Fruit fly (Drosophila melanogaster): ENCODE measurements around the gene CG3847.

The CG3847 gene

dm6 chrX:6339970-6340548, 6.8 kb upstream of the CG3847 start (continued):
- TF ChIP-seq Gug (GFP tag; IDR thresholded peaks at IDR 0.05) (peak; percentile 73), OdsH (GFP tag; optimal IDR thresholded peaks at IDR 0.05) (peak; percentile 45), CG10631 (GFP tag; optimal IDR thresholded peaks at IDR 0.05) (peak; percentile 50), CG1621 (tag; optimal IDR thresholded peaks at IDR 0.05) (peak; percentile 79), Hr39 (GFP tag; optimal IDR thresholded peaks at IDR 0.05) (no peak), Lpt (GFP tag; optimal IDR thresholded peaks at IDR 0.05) (peak; percentile 63), Eip78C (GFP tag) (peak; percentile 87), CG6276 (GFP tag; optimal IDR thresholded peaks at IDR 0.05) (peak; percentile 3), dsx (GFP tag; optimal IDR thresholded peaks at IDR 0.05; ENCODE audit: poor library complexity, severe bottlenecking) (peak; percentile 81), CG11902 (GFP tag; optimal IDR thresholded peaks at IDR 0.05) (no peak), CG3032 (tag; optimal IDR thresholded peaks at IDR 0.05) (peak; percentile 85), Sox102F (GFP tag; optimal IDR thresholded peaks at IDR 0.05) (no peak), CG8632 (GFP tag; optimal IDR thresholded peaks at IDR 0.05) (peak; percentile 14), lz (GFP tag; optimal IDR thresholded peaks at IDR 0.05) (no peak), eg (GFP tag; IDR thresholded peaks at IDR 0.05) (peak; percentile 83)

- peak; percentile 73 for TF ChIP-seq CG7368 (GFP tag; optimal IDR thresholded peaks at IDR 0.05)
- peak; percentile 87 for TF ChIP-seq CG8632 (GFP tag; optimal IDR thresholded peaks at IDR 0.05)
- TF ChIP-seq Lpt (GFP tag; optimal IDR thresholded peaks at IDR 0.05) = peak; percentile 65
- peak; percentile 85 for TF ChIP-seq acj6 (GFP tag; optimal IDR thresholded peaks at IDR 0.05)
- peak; percentile 66 for TF ChIP-seq CG11902 (GFP tag; optimal IDR thresholded peaks at IDR 0.05)
- TF ChIP-seq CG10631 (GFP tag; optimal IDR thresholded peaks at IDR 0.05) = peak; percentile 83
- TF ChIP-seq CG34406 (GFP tag; optimal IDR thresholded peaks at IDR 0.05) = peak; percentile 90
- peak; percentile 82 for TF ChIP-seq fd59A (GFP tag; optimal IDR thresholded peaks at IDR 0.05)
- TF ChIP-seq CG4318 (GFP tag; optimal IDR thresholded peaks at IDR 0.05) = peak; percentile 90
- TF ChIP-seq net (GFP tag; optimal IDR thresholded peaks at IDR 0.05) = peak; percentile 81
- peak; percentile 89 for TF ChIP-seq Met (GFP tag; optimal IDR thresholded peaks at IDR 0.05)
- peak; percentile 88 for TF ChIP-seq lz (GFP tag; optimal IDR thresholded peaks at IDR 0.05)
- TF ChIP-seq CG11294 (GFP tag; IDR thresholded peaks at IDR 0.05) = peak; percentile 60
- TF ChIP-seq Sox14 (GFP tag; optimal IDR thresholded peaks at IDR 0.05) = peak; percentile 81
- peak; percentile 92 for TF ChIP-seq svp (GFP tag)
- peak; percentile 66 for TF ChIP-seq CG9139 (GFP tag; optimal IDR thresholded peaks at IDR 0.05)
- TF ChIP-seq Ets21C (GFP tag; optimal IDR thresholded peaks at IDR 0.05) = peak; percentile 64
- peak; percentile 56 for TF ChIP-seq Blimp-1 (GFP tag; optimal IDR thresholded peaks at IDR 0.05)
- peak; percentile 81 to 90 for TF ChIP-seq ss (GFP tag; optimal IDR thresholded peaks at IDR 0.05)
- peak; percentile 87 for TF ChIP-seq OdsH (GFP tag; optimal IDR thresholded peaks at IDR 0.05)
- TF ChIP-seq CG1621 (tag; optimal IDR thresholded peaks at IDR 0.05) = peak; percentile 69
- peak; percentile 96 for TF ChIP-seq Eip78C (GFP tag)
- TF ChIP-seq salr (GFP tag; optimal IDR thresholded peaks at IDR 0.05) = peak; percentile 66 to 86
- peak; percentile 50 for TF ChIP-seq fkh (GFP tag; optimal IDR thresholded peaks at IDR 0.05)
- TF ChIP-seq CG3032 (tag; optimal IDR thresholded peaks at IDR 0.05) = peak; percentile 84
- peak; percentile 85 for TF ChIP-seq CG3919 (GFP tag; optimal IDR thresholded peaks at IDR 0.05)
- peak; percentile 73 for TF ChIP-seq Hr4 (GFP tag; optimal IDR thresholded peaks at IDR 0.05)
- TF ChIP-seq Hr38 (GFP tag; optimal IDR thresholded peaks at IDR 0.05) = no peak
- peak; percentile 81 for TF ChIP-seq CG6792 (GFP tag; optimal IDR thresholded peaks at IDR 0.05)
- peak; percentile 51 for TF ChIP-seq vri (GFP tag; optimal IDR thresholded peaks at IDR 0.05)
- peak; percentile 65; the same call in 2 of the 3 replicates for TF ChIP-seq eg (GFP tag; IDR thresholded peaks at IDR 0.05)
- TF ChIP-seq CG16779 (tag; optimal IDR thresholded peaks at IDR 0.05) = peak; percentile 87
- TF ChIP-seq topi (GFP tag; optimal IDR thresholded peaks at IDR 0.05) = peak; percentile 86
- TF ChIP-seq CG15336 (GFP tag; IDR thresholded peaks at IDR 0.05) = peak; percentile 86
- peak; percentile 79 for TF ChIP-seq dsx (GFP tag; optimal IDR thresholded peaks at IDR 0.05; ENCODE audit: poor library complexity, severe bottlenecking)
- peak; percentile 85 for TF ChIP-seq Sox102F (GFP tag; optimal IDR thresholded peaks at IDR 0.05)
- peak; percentile 93 for TF ChIP-seq CG6808 (GFP tag; optimal IDR thresholded peaks at IDR 0.05)
- peak; percentile 84 for TF ChIP-seq Smox (GFP tag; optimal IDR thresholded peaks at IDR 0.05)
- TF ChIP-seq spab (GFP tag; optimal IDR thresholded peaks at IDR 0.05) = peak; percentile 83
- TF ChIP-seq cyc (GFP tag; optimal IDR thresholded peaks at IDR 0.05) = peak; percentile 76
- TF ChIP-seq CG11762 (GFP tag; optimal IDR thresholded peaks at IDR 0.05; ENCODE audit: insufficient read depth) = peak; percentile 74
- peak; percentile 75 for TF ChIP-seq Sox15 (GFP tag; optimal IDR thresholded peaks at IDR 0.05)
- TF ChIP-seq CG8119 (GFP tag; IDR thresholded peaks at IDR 0.05) = peak; percentile 87
- TF ChIP-seq Gug (GFP tag; IDR thresholded peaks at IDR 0.05) = peak; percentile 62
Observed at dm6 chrX:6340593-6341068, 6.3 kb upstream of the CG3847 start.
